Worm (Caenorhabditis elegans) whole organism, L1 larva: Measurements from ENCODE around the gene miz-1.

Experiments used
- C16A3.4 ChIP-seq: fragments of 150-350 bp; optimal IDR thresholded peaks from 2 replicates; lab custom pipeline; 2014; ENCODE audit warnings: missing biosample characterization, missing genetic modification characterization
- elt-2 ChIP-seq: sonication (generic microtip); optimal IDR thresholded peaks from 2 replicates; lab custom pipeline; 2016; ENCODE audit warnings: missing genetic modification characterization, mild to moderate bottlenecking, inconsistent platforms, missing compliant biosample characterization, missing genetic modification reagents
- elt-3 ChIP-seq, 6 experiments: fragments of 150-350 bp in 1 of 6; sonication (generic microtip); optimal IDR thresholded peaks; 2 replicates each; lab custom pipeline; 2017 to 2018; ENCODE audit warnings: missing biosample characterization in 6 of 6, missing genetic modification characterization in 6 of 6, inconsistent platforms in 1 of 6
- fkh-10 ChIP-seq: sonication (generic microtip); optimal IDR thresholded peaks from 2 replicates; lab custom pipeline; 2017; ENCODE audit warnings: missing biosample characterization, missing genetic modification reagents, missing genetic modification characterization
- fkh-4 ChIP-seq: sonication (generic microtip); optimal IDR thresholded peaks from 2 replicates; lab custom pipeline; 2016; ENCODE audit warnings: missing compliant biosample characterization, missing genetic modification characterization, borderline replicate concordance
- nhr-28 ChIP-seq: fragments of 150-350 bp; optimal IDR thresholded peaks from 2 replicates; lab custom pipeline; 2014; ENCODE audit warnings: missing biosample characterization, missing genetic modification characterization
- nhr-76 ChIP-seq: sonication (generic microtip); optimal IDR thresholded peaks from 2 replicates; lab custom pipeline; 2017; ENCODE audit warnings: missing biosample characterization, missing genetic modification characterization
- nhr-77 ChIP-seq: fragments of 150-350 bp; optimal IDR thresholded peaks from 2 replicates; lab custom pipeline; 2014; ENCODE audit warnings: missing biosample characterization, missing genetic modification characterization
- pqm-1 ChIP-seq: sonication (generic microtip); optimal IDR thresholded peaks from 3 replicates; lab custom pipeline; 2017; ENCODE audit warnings: missing biosample characterization, missing genetic modification characterization
- sox-4 ChIP-seq: sonication (generic microtip); optimal IDR thresholded peaks from 2 replicates; lab custom pipeline; 2016; ENCODE audit warnings: missing genetic modification characterization, missing compliant biosample characterization
- swsn-7 ChIP-seq: sonication (generic microtip); optimal IDR thresholded peaks from 2 replicates; lab custom pipeline; 2016; ENCODE audit warnings: missing genetic modification characterization, missing compliant biosample characterization
- tbx-2 ChIP-seq: sonication (generic microtip); optimal IDR thresholded peaks from 2 replicates; lab custom pipeline; 2016; ENCODE audit warnings: missing genetic modification characterization, missing compliant biosample characterization

DNA sequence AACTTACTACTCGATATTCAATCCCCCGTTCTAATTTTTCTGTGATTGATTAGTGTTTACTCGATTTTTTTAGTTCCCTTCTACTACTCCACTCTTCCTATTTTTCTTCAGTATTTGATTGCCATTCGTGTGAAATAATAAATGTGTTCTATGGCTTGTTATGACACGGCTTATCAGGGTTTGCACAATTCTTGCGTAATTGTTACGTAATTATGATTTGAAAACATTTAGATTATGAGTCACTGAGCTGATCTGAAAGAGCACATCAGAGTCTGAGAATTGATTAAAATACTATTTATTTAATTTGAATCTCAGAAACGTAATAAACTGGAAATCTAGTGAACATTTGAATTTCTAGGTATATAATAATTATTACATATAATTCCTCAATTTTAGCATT is 34.6 kb upstream of the miz-1 start:
- TF ChIP-seq nhr-28 (tag; lab: Kevin White, UChicago) (no peak), sox-4 (tag; lab: Kevin White, UChicago) (no peak), swsn-7 (tag; lab: Kevin White, UChicago) (no peak), fkh-4 (tag; lab: Kevin White, UChicago) (no peak), fkh-10 (GFP tag; lab: Kevin White, UChicago) (no peak), elt-2 (tag; lab: Kevin White, UChicago) (no peak), pqm-1 (tag; lab: Kevin White, UChicago) (no peak), elt-3 (tag; optimal IDR thresholded peaks at IDR 0.05; lab: Kevin White, UChicago) (no peak), C16A3.4 (tag; lab: Kevin White, UChicago) (no peak), tbx-2 (tag; lab: Kevin White, UChicago) (no peak), nhr-76 (tag; lab: Kevin White, UChicago) (no peak), nhr-77 (tag; lab: Kevin White, UChicago) (no peak)
